Fruit fly (Drosophila melanogaster) whole organism, pupa: ENCODE data around the gene vri.

Source experiments
- CG13204 ChIP-seq: fragments of 200-800 bp; sonication (Bioruptor generic); optimal IDR thresholded peaks from 2 replicates; lab custom pipeline; 2018; ENCODE audit warnings: missing biosample characterization, mild to moderate bottlenecking, missing genetic modification characterization, moderate library complexity
- Pif1A ChIP-seq: fragments of 200-800 bp; sonication (Bioruptor generic); optimal IDR thresholded peaks from 3 replicates; lab custom pipeline; 2016; ENCODE audit warnings: missing biosample characterization, missing genetic modification characterization

DNA sequence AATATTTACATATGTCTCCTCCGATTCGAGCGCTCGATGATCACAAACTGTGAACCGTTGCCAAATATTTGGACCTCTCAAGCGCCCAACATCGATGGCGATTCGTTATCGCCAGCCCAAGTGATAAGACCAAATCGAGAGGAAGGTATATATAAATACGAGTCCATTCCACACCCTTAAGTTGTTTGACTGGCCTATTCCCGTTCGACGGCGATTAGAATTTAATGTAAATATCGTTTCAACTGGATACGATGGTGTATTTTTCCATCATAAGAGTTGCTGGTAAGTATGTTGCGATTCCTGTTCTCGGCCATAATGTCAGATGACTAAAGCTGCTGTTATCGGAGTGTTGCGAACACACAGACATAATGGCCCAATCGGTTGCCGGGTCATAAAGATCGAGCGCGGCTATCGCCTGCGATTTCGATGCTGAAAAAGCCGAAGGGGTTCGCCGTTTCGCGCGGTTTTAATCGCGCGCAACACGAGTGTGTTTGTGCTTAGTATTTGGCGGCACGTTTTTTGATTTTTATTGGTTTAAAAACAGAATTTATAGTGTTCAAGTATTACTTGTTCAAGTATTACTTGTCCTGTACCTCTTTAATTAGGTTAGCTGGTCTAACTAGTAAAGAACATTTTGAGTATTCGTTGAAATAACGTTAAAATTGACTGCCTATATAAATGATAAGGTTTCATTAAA lies 49.4 kb downstream of the vri start, which contains the start of gene fusl:
- TF ChIP-seq CG13204 (GFP tag; lab: Kevin White, UChicago) (no peak), Pif1A (GFP tag; lab: Kevin White, UChicago) (no peak)
